Fruit fly (Drosophila melanogaster): Measurements from ENCODE around the gene Chrac-16.

dm6 chrX:12034713-12035112 is 17.0 kb upstream of the Chrac-16 start:
- TF ChIP-seq toe (GFP tag; optimal IDR thresholded peaks at IDR 0.05) (no peak), kay (GFP tag; ENCODE audit: borderline replicate concordance) (no peak), pad (GFP tag; optimal IDR thresholded peaks at IDR 0.05) (no peak), CG33017 (tag; optimal IDR thresholded peaks at IDR 0.05) (no peak), Crg-1 (GFP tag; optimal IDR thresholded peaks at IDR 0.05) (no peak)
